Fruit fly (Drosophila melanogaster): ENCODE data around the gene CG18549.

CG18549 gene

DNA sequence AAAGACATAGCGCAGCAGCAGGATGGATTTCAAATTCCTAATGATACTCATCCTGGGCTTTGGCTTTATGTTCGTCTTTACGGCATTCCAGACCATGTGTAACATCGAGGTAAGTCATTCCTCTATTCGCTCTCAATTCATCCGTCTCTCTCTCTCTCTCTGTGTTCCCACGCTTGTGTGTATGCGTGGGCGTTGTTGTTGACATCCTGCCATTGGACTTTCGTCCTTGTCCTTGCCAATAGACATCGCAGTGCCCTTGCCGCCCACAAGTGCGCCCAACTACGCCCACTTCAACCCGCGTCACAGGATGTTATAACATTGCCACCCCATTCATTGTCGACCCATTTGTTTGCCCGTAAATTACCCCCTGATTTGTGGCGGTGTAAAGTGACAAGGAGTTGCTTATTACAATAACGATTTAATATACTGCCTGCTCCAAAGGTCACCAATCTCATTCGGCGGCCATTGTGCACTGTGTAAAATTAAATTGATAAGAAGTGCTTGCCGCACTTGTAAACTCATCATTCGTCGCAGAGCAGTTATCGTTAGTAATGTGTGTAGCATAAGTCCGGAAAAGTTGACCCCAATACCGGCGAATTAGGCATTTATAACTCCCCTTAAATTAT, 634 bp downstream of the CG18549 start (continued):
- TF ChIP-seq CG12659 (GFP tag; optimal IDR thresholded peaks at IDR 0.05), result no peak
- no peak for TF ChIP-seq dati (GFP tag; IDR thresholded peaks at IDR 0.05)
- no peak for TF ChIP-seq Fer1 (GFP tag; optimal IDR thresholded peaks at IDR 0.05)
- TF ChIP-seq shn (GFP tag; optimal IDR thresholded peaks at IDR 0.05), result no peak
- 0 out of 3 replicates have a peak, but pooled peaks have one; percentile 3 for TF ChIP-seq otp (GFP tag; IDR thresholded peaks at IDR 0.05)
- peak; percentile 19 for TF ChIP-seq CG8478 (optimal IDR thresholded peaks at IDR 0.05)
- no peak for TF ChIP-seq Mes4 (GFP tag; optimal IDR thresholded peaks at IDR 0.05)
- TF ChIP-seq Bgb (GFP tag; IDR thresholded peaks at IDR 0.05; ENCODE audit: partially characterized antibody), result no peak
- TF ChIP-seq aop (GFP tag; IDR thresholded peaks at IDR 0.05), result no peak
- TF ChIP-seq Hr51 (GFP tag; optimal IDR thresholded peaks at IDR 0.05), result no peak
- TF ChIP-seq bowl (GFP tag; IDR thresholded peaks at IDR 0.05), result no peak
- TF ChIP-seq Side (GFP tag; optimal IDR thresholded peaks at IDR 0.05), result no peak
- TF ChIP-seq jumu (GFP tag; optimal IDR thresholded peaks at IDR 0.05), result no peak
- no peak for TF ChIP-seq CG12391 (tag; optimal IDR thresholded peaks at IDR 0.05)
- peak; percentile 35 to 58 for TF ChIP-seq Trl (optimal IDR thresholded peaks at IDR 0.05)
- no peak for TF ChIP-seq Trl (GFP tag; optimal IDR thresholded peaks at IDR 0.05)
- no peak for TF ChIP-seq CG3407 (GFP tag; optimal IDR thresholded peaks at IDR 0.05)
- TF ChIP-seq H2.0 (GFP tag; IDR thresholded peaks at IDR 0.05), result no peak
- no peak for TF ChIP-seq CG1024 (GFP tag; IDR thresholded peaks at IDR 0.05)
- TF ChIP-seq pum (GFP tag; optimal IDR thresholded peaks at IDR 0.05), result no peak
- TF ChIP-seq Ptx1 (GFP tag; IDR thresholded peaks at IDR 0.05), result no peak
- no peak for TF ChIP-seq CG9609 (GFP tag; optimal IDR thresholded peaks at IDR 0.05)
- TF ChIP-seq Scr (GFP tag; IDR thresholded peaks at IDR 0.05; ENCODE audit: partially characterized antibody), result no peak
- TF ChIP-seq Chrac-16 (GFP tag; optimal IDR thresholded peaks at IDR 0.05), result no peak
- no peak; the same call in 1 of the 2 replicates for TF ChIP-seq Rx (GFP tag; IDR thresholded peaks at IDR 0.05)
- no peak for TF ChIP-seq chinmo (GFP tag; IDR thresholded peaks at IDR 0.05; ENCODE audit: partially characterized antibody)
- no peak for TF ChIP-seq CG17385 (GFP tag; optimal IDR thresholded peaks at IDR 0.05)
- TF ChIP-seq zfh2 (GFP tag; optimal IDR thresholded peaks at IDR 0.05), result no peak
- no peak for TF ChIP-seq CG10321 (GFP tag; IDR thresholded peaks at IDR 0.05)
- no peak for TF ChIP-seq Drgx (GFP tag; IDR thresholded peaks at IDR 0.05)
- no peak for TF ChIP-seq D (optimal IDR thresholded peaks at IDR 0.05)
- TF ChIP-seq D (GFP tag; optimal IDR thresholded peaks at IDR 0.05), result no peak
- TF ChIP-seq salm (tag; optimal IDR thresholded peaks at IDR 0.05), result no peak
- no peak for TF ChIP-seq cad (GFP tag; optimal IDR thresholded peaks at IDR 0.05)
- no peak for TF ChIP-seq tup (GFP tag; optimal IDR thresholded peaks at IDR 0.05)
- no peak for TF ChIP-seq CG17359 (tag; optimal IDR thresholded peaks at IDR 0.05)
- peak; percentile 78 for TF ChIP-seq nerfin-1 (tag; optimal IDR thresholded peaks at IDR 0.05)
- TF ChIP-seq Kr (GFP tag; optimal IDR thresholded peaks at IDR 0.05), result no peak
- no peak for TF ChIP-seq ac (GFP tag; optimal IDR thresholded peaks at IDR 0.05)
- no peak for TF ChIP-seq Stat92E (GFP tag; optimal IDR thresholded peaks at IDR 0.05)
- peak; percentile 56 for TF ChIP-seq sens (GFP tag)
- no peak for TF ChIP-seq dmrt11E (tag; optimal IDR thresholded peaks at IDR 0.05)
- no peak for TF ChIP-seq lilli (GFP tag; optimal IDR thresholded peaks at IDR 0.05)
- no peak for TF ChIP-seq lola (GFP tag; optimal IDR thresholded peaks at IDR 0.05)
- no peak for TF ChIP-seq psq (GFP tag; optimal IDR thresholded peaks at IDR 0.05)
- TF ChIP-seq CG4707 (GFP tag; optimal IDR thresholded peaks at IDR 0.05), result no peak
- no peak for TF ChIP-seq btn (GFP tag; optimal IDR thresholded peaks at IDR 0.05)
- no peak for TF ChIP-seq insv (GFP tag; optimal IDR thresholded peaks at IDR 0.05)
- TF ChIP-seq Gsc (GFP tag; IDR thresholded peaks at IDR 0.05), result no peak
- no peak for TF ChIP-seq pnt (GFP tag; optimal IDR thresholded peaks at IDR 0.05)
- no peak for TF ChIP-seq ERR (GFP tag; optimal IDR thresholded peaks at IDR 0.05)
- TF ChIP-seq unc-4 (GFP tag; IDR thresholded peaks at IDR 0.05; ENCODE audit: partially characterized antibody), result no peak

Measured in whole organism, embryonic.